Fruit fly (Drosophila melanogaster) whole organism: ENCODE measurements around the gene cold.

Source experiments
- CG8478 ChIP-seq: fragments of >200 bp; optimal IDR thresholded peaks from 2 replicates; lab custom pipeline; 2018; ENCODE audit warnings: inconsistent platforms
- Dll ChIP-seq: fragments of >200 bp; optimal IDR thresholded peaks from 2 replicates; lab custom pipeline; 2017
- EcR ChIP-seq, 2 experiments: fragments of >200 bp; optimal IDR thresholded peaks; 2 replicates each; lab custom pipeline; 2017; ENCODE audit warnings: missing biosample characterization in 2 of 2, missing genetic modification characterization in 2 of 2, missing genetic modification reagents in 2 of 2
- pan ChIP-seq: fragments of >200 bp; optimal IDR thresholded peaks from 2 replicates; lab custom pipeline; 2017
- psq ChIP-seq: fragments of >200 bp; optimal IDR thresholded peaks from 2 replicates; lab custom pipeline; 2017
- usp ChIP-seq: fragments of >200 bp; optimal IDR thresholded peaks from 2 replicates; lab custom pipeline; 2017; ENCODE audit warnings: missing biosample characterization, missing genetic modification characterization, mixed read lengths

The cold gene

dm6 chr2L:609497-609896, 35.4 kb downstream of the cold start:
- TF ChIP-seq usp (GFP tag; lab: Kevin White, UChicago) = no peak
- TF ChIP-seq pan (lab: Kevin White, UChicago) = no peak
- TF ChIP-seq EcR (GFP tag; optimal IDR thresholded peaks at IDR 0.05; lab: Kevin White, UChicago) = no peak
- TF ChIP-seq psq (lab: Kevin White, UChicago) = no peak
- TF ChIP-seq Dll (lab: Kevin White, UChicago) = no peak
- no peak for TF ChIP-seq CG8478 (lab: Kevin White, UChicago)

- TF ChIP-seq Dll (lab: Kevin White, UChicago) = no peak
- no peak for TF ChIP-seq psq (lab: Kevin White, UChicago)
- TF ChIP-seq CG8478 (lab: Kevin White, UChicago) = no peak
- no peak for TF ChIP-seq usp (GFP tag; lab: Kevin White, UChicago)
These were observed 38.7 kb downstream of the cold start for dm6 chr2L:612778-613177.

dm6 chr2L:615023-615422, 40.9 kb downstream of the cold start:
- TF ChIP-seq Dll (lab: Kevin White, UChicago) (no peak), psq (lab: Kevin White, UChicago) (no peak), usp (GFP tag; lab: Kevin White, UChicago) (no peak), EcR (GFP tag; optimal IDR thresholded peaks at IDR 0.05; lab: Kevin White, UChicago) (no peak), pan (lab: Kevin White, UChicago) (no peak), CG8478 (lab: Kevin White, UChicago) (no peak)

DNA sequence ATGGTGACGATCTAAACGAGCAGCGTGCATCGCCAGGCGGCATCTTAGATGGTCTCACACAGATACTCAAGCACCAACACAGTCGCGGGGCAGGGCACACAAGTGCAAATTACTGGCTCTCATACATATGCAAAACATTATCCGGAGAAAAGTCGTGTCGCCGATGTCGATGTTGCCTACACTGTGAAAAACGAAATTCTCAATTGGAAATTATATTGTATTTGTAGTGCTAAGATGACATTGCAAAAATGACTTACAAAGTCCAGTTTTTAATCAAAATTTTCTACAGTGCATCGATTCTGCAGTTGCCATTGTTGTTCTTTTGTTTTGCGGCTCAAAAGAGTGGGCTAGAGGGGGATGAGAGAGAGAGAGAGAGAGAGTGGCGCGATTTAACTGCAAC, 45.6 kb downstream of the cold start:
- TF ChIP-seq EcR (GFP tag; optimal IDR thresholded peaks at IDR 0.05; lab: Kevin White, UChicago) (no peak), Dll (lab: Kevin White, UChicago) (no peak), pan (lab: Kevin White, UChicago) (no peak), psq (lab: Kevin White, UChicago) (no peak), CG8478 (lab: Kevin White, UChicago) (no peak), usp (GFP tag; lab: Kevin White, UChicago) (no peak)

dm6 chr2L:621101-621500, 47.0 kb downstream of the cold start, which contains the start of gene lectin-21Cb:
lectin-21Cb (minus strand) TSS chr2L:621201.
- no peak for TF ChIP-seq psq (lab: Kevin White, UChicago)
- no peak for TF ChIP-seq usp (GFP tag; lab: Kevin White, UChicago)
- no peak for TF ChIP-seq pan (lab: Kevin White, UChicago)
- TF ChIP-seq Dll (lab: Kevin White, UChicago) = no peak
- TF ChIP-seq CG8478 (lab: Kevin White, UChicago) = no peak
- TF ChIP-seq EcR (GFP tag; optimal IDR thresholded peaks at IDR 0.05; lab: Kevin White, UChicago) = no peak

dm6 chr2L:623210-623873, 49.3 kb downstream of the cold start:
- no peak for TF ChIP-seq Dll (lab: Kevin White, UChicago)
- TF ChIP-seq EcR (GFP tag; optimal IDR thresholded peaks at IDR 0.05; lab: Kevin White, UChicago) = no peak
- no peak for TF ChIP-seq pan (lab: Kevin White, UChicago)
- TF ChIP-seq CG8478 (lab: Kevin White, UChicago) = no peak
- TF ChIP-seq usp (GFP tag; lab: Kevin White, UChicago) = no peak
- no peak for TF ChIP-seq psq (lab: Kevin White, UChicago)

DNA sequence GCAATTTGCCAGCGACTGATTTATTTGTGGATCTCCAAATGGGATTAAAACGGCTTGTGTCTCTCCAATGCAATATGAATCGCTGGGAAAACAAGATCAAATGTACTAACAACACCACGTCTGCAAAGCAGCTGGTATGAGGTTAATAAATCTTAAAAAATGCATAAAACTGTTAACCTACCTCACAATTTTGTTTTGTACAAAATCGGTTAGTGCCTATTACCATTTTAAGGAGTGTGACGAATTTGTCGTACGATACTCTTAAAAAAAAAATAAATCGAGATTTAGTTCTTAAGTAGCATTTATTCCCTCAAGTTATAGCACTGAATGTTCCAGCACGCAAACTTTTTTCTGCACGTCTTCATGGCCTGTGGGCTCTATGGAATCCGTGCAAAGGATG, 50.2 kb downstream of the cold start, which contains the start of gene lectin-21Ca:
Gene lectin-21Ca (plus strand): TSS at position 301 of the 400 bp plus-strand sequence.
- TF ChIP-seq psq (lab: Kevin White, UChicago) (no peak), Dll (lab: Kevin White, UChicago) (no peak), pan (lab: Kevin White, UChicago) (no peak), EcR (GFP tag; optimal IDR thresholded peaks at IDR 0.05; lab: Kevin White, UChicago) (no peak), CG8478 (lab: Kevin White, UChicago) (no peak), usp (GFP tag; lab: Kevin White, UChicago) (no peak)
